Fruit fly (Drosophila melanogaster) whole organism, adult: ENCODE measurements around the gene CG8119.
A peak's percentile ranks its signal among the peaks of the same experiment; 100 is the strongest.

Source experiments
- CG11617 ChIP-seq: fragments of 200-800 bp; sonication (Bioruptor generic); optimal IDR thresholded peaks from 2 replicates; lab custom pipeline; 2017; ENCODE audit warnings: mild to moderate bottlenecking, missing biosample characterization, missing genetic modification reagents, missing genetic modification characterization
- CG1620 ChIP-seq: fragments of 200-800 bp; sonication (Bioruptor generic); optimal IDR thresholded peaks from 2 replicates; lab custom pipeline; 2016; ENCODE audit warnings: missing biosample characterization, missing genetic modification characterization
- CG33017 ChIP-seq: fragments of 200-800 bp; sonication (Bioruptor generic); optimal IDR thresholded peaks from 2 replicates; lab custom pipeline; 2018; ENCODE audit warnings: missing biosample characterization, mild to moderate bottlenecking, missing genetic modification characterization, moderate library complexity
- CG5204 ChIP-seq: fragments of 200-800 bp; sonication (Bioruptor generic); optimal IDR thresholded peaks from 2 replicates; lab custom pipeline; 2016; ENCODE audit warnings: missing biosample characterization, missing genetic modification characterization
- bab1 ChIP-seq: fragments of 200-800 bp; sonication (Bioruptor generic); optimal IDR thresholded peaks from 3 replicates; lab custom pipeline; 2019; ENCODE audit warnings: missing biosample characterization, mild to moderate bottlenecking, missing genetic modification characterization, moderate library complexity
- cnc ChIP-seq, 2 experiments: fragments of >200 bp; optimal IDR thresholded peaks; 2 replicates each; lab custom pipeline; 2017
- kay ChIP-seq: fragments of 200-800 bp; sonication (Bioruptor generic); peaks from one replicate; lab custom pipeline; 2016; ENCODE audit warnings: missing biosample characterization, missing genetic modification characterization, borderline replicate concordance

- no peak for TF ChIP-seq kay (GFP tag; lab: Kevin White, UChicago)
- peak; percentile 48 for TF ChIP-seq CG1620 (GFP tag; lab: Kevin White, UChicago)
- TF ChIP-seq bab1, result peak; percentile 59
- peak; percentile 60 for TF ChIP-seq CG11617 (GFP tag; lab: Kevin White, UChicago)
- no peak for TF ChIP-seq cnc (optimal IDR thresholded peaks at IDR 0.05; lab: Kevin White, UChicago)
- TF ChIP-seq CG5204 (GFP tag; lab: Kevin White, UChicago), result no peak
- TF ChIP-seq CG33017 (tag; lab: Kevin White, UChicago), result no peak
Measured at dm6 chrX:15712409-15712808, 50.0 kb downstream of the CG8119 start, which contains the start of gene HUWE1.
